Worm (Caenorhabditis elegans) whole organism, L4 larva: ENCODE results near the gene C45B11.2.

Source experiments
- dpl-1 ChIP-seq: fragments of 150-350 bp; optimal IDR thresholded peaks from 2 replicates; lab custom pipeline; 2014; ENCODE audit warnings: missing biosample characterization, missing genetic modification reagents, missing genetic modification characterization
- mxl-2 ChIP-seq: fragments of 200-800 bp; sonication (Bioruptor generic); conservative IDR thresholded peaks from 2 replicates; pipeline ENCODE4 v1.3.6; 2022; ENCODE audit warnings: missing genetic modification reagents, missing genetic modification characterization, missing compliant biosample characterization
- nhr-237 ChIP-seq: sonication (generic microtip); optimal IDR thresholded peaks from 2 replicates; lab custom pipeline; 2017; ENCODE audit warnings: missing biosample characterization, missing genetic modification characterization
- spr-3 ChIP-seq: fragments of 200-800 bp; sonication (Bioruptor generic); optimal IDR thresholded peaks from 2 replicates; lab custom pipeline; 2018; ENCODE audit warnings: mild to moderate bottlenecking, missing genetic modification characterization, missing compliant biosample characterization
- ztf-11 ChIP-seq: fragments of 150-350 bp; optimal IDR thresholded peaks from 2 replicates; lab custom pipeline; 2014; ENCODE audit warnings: missing biosample characterization, missing genetic modification characterization

- TF ChIP-seq nhr-237 (tag; lab: Kevin White, UChicago) (no peak), mxl-2 (GFP tag; lab: Robert Waterston, UW) (no peak), dpl-1 (GFP tag; lab: Kevin White, UChicago) (no peak), spr-3 (GFP tag; lab: Kevin White, UChicago) (no peak), ztf-11 (tag; lab: Kevin White, UChicago) (no peak)
Observed at ce11 chrV:11060239-11060984, 17.9 kb downstream of the C45B11.2 start, which contains the start of gene T04C12.11.
